Worm (Caenorhabditis elegans) whole organism, young adult: ENCODE results near the gene prx-3.

Source experiments
- B0019.2 ChIP-seq: fragments of 200-800 bp; sonication (Bioruptor generic); conservative IDR thresholded peaks from 2 replicates; pipeline ENCODE4 v1.3.6; 2022; ENCODE audit warnings: missing genetic modification reagents, missing genetic modification characterization, missing compliant biosample characterization
- B0035.1 ChIP-seq: sonication (generic microtip); optimal IDR thresholded peaks from 2 replicates; lab custom pipeline; 2016; ENCODE audit warnings: missing genetic modification characterization, mild to moderate bottlenecking, missing compliant biosample characterization, missing genotype, missing genetic modification reagents
- C06A6.2 ChIP-seq: fragments of 200-800 bp; sonication (Bioruptor generic); conservative IDR thresholded peaks from 2 replicates; pipeline ENCODE4 v1.3.6; 2022; ENCODE audit warnings: missing genetic modification characterization, missing compliant biosample characterization
- C17E4.6 ChIP-seq: fragments of 200-800 bp; sonication (Bioruptor generic); IDR thresholded peaks from 2 replicates; pipeline ENCODE4 v1.3.6; 2022; ENCODE audit warnings: missing genetic modification reagents, missing genetic modification characterization, missing compliant biosample characterization
- F10E7.11 ChIP-seq: sonication (generic microtip); optimal IDR thresholded peaks from 2 replicates; lab custom pipeline; 2017; ENCODE audit warnings: mild to moderate bottlenecking, missing genetic modification characterization, moderate library complexity, missing compliant biosample characterization
- F22D6.2 ChIP-seq: sonication (generic microtip); optimal IDR thresholded peaks from 2 replicates; lab custom pipeline; 2016; ENCODE audit warnings: mild to moderate bottlenecking, missing genetic modification characterization, missing compliant biosample characterization
- F23B12.7 ChIP-seq: sonication (generic microtip); optimal IDR thresholded peaks from 2 replicates; lab custom pipeline; 2017; ENCODE audit warnings: missing genetic modification characterization, mild to moderate bottlenecking, missing compliant biosample characterization, antibody characterized with exemption, moderate library complexity; ENCODE audit not compliant: insufficient read depth
- F39B2.1 ChIP-seq: fragments of 200-800 bp; sonication (Bioruptor generic); IDR thresholded peaks from 2 replicates; pipeline ENCODE4 v1.3.6; 2022; ENCODE audit warnings: missing genetic modification reagents, missing genetic modification characterization, missing compliant biosample characterization
- F52B5.7 ChIP-seq: sonication (generic microtip); optimal IDR thresholded peaks from 2 replicates; lab custom pipeline; 2016; ENCODE audit warnings: mild to moderate bottlenecking, missing genetic modification characterization, missing compliant biosample characterization
- K12H6.12 ChIP-seq: fragments of 200-800 bp; sonication (Bioruptor generic); optimal IDR thresholded peaks from 2 replicates; lab custom pipeline; 2018; ENCODE audit warnings: mild to moderate bottlenecking, missing genetic modification characterization, missing compliant biosample characterization
- T07F8.4 ChIP-seq: sonication (generic microtip); optimal IDR thresholded peaks from 2 replicates; lab custom pipeline; 2016; ENCODE audit warnings: mild to moderate bottlenecking, missing genetic modification characterization, moderate library complexity, missing compliant biosample characterization
- T26A5.8 ChIP-seq: sonication (generic microtip); optimal IDR thresholded peaks from 2 replicates; lab custom pipeline; 2016; ENCODE audit warnings: missing genetic modification characterization, missing compliant biosample characterization
- Y53G8AR.9 ChIP-seq: fragments of 200-800 bp; sonication (Bioruptor generic); conservative IDR thresholded peaks from 2 replicates; pipeline ENCODE4 v1.3.6; 2022; ENCODE audit warnings: missing genetic modification reagents, missing genetic modification characterization, missing compliant biosample characterization
- Y56A3A.18 ChIP-seq: fragments of 200-800 bp; sonication (Bioruptor generic); IDR thresholded peaks from 2 replicates; pipeline ENCODE4 v1.3.6; 2022; ENCODE audit warnings: missing genetic modification reagents, missing genetic modification characterization, missing compliant biosample characterization
- ZK185.1 ChIP-seq: sonication (generic microtip); optimal IDR thresholded peaks from 2 replicates; lab custom pipeline; 2016; ENCODE audit warnings: mild to moderate bottlenecking, missing genetic modification characterization, missing compliant biosample characterization; ENCODE audit not compliant: poor library complexity, severe bottlenecking
- akir-1 ChIP-seq: fragments of 200-800 bp; sonication (Bioruptor generic); optimal IDR thresholded peaks from 2 replicates; lab custom pipeline; 2018; ENCODE audit warnings: mild to moderate bottlenecking, missing genetic modification characterization, moderate library complexity, missing compliant biosample characterization
- ama-1 ChIP-seq, 3 experiments: fragments of 150-350 bp in 1 of 3; sonication (generic microtip) in 2 of 3; optimal IDR thresholded peaks; 2 replicates each; lab custom pipeline; 2014 to 2018; ENCODE audit warnings: missing biosample characterization in 2 of 3, missing genetic modification characterization in 2 of 3, missing genetic modification reagents in 2 of 3
- bed-2 ChIP-seq: fragments of 200-800 bp; sonication (Bioruptor generic); IDR thresholded peaks from 2 replicates; pipeline ENCODE4 v1.3.6; 2022; ENCODE audit warnings: missing genetic modification reagents, missing genetic modification characterization, missing compliant biosample characterization
- ceh-58 ChIP-seq: fragments of 200-800 bp; sonication (Bioruptor generic); IDR thresholded peaks from 2 replicates; pipeline ENCODE4 v1.3.6; 2022; ENCODE audit warnings: missing genetic modification characterization, missing compliant biosample characterization
- ceh-91 ChIP-seq: fragments of 200-800 bp; sonication (Bioruptor generic); IDR thresholded peaks from 2 replicates; pipeline ENCODE4 v1.3.6; 2022; ENCODE audit warnings: missing genetic modification reagents, missing genetic modification characterization, missing compliant biosample characterization
- dox-1 ChIP-seq: fragments of 200-800 bp; sonication (Bioruptor generic); IDR thresholded peaks from 2 replicates; pipeline ENCODE4 v1.3.6; 2022; ENCODE audit warnings: missing genetic modification reagents, missing genetic modification characterization, missing compliant biosample characterization
- dpl-1 ChIP-seq: fragments of 150-350 bp; optimal IDR thresholded peaks from 2 replicates; lab custom pipeline; 2014; ENCODE audit warnings: missing biosample characterization, missing genetic modification reagents, missing genetic modification characterization
- egl-44 ChIP-seq: fragments of 200-800 bp; sonication (Bioruptor generic); IDR thresholded peaks from 2 replicates; pipeline ENCODE4 v1.3.6; 2022; ENCODE audit warnings: missing genetic modification reagents, missing genetic modification characterization, missing compliant biosample characterization
- fkh-3 ChIP-seq: sonication (generic microtip); optimal IDR thresholded peaks from 2 replicates; lab custom pipeline; 2016; ENCODE audit warnings: mild to moderate bottlenecking, missing genetic modification characterization, missing compliant biosample characterization
- gei-17 ChIP-seq: fragments of 200-800 bp; sonication (Bioruptor generic); optimal IDR thresholded peaks from 2 replicates; lab custom pipeline; 2018; ENCODE audit warnings: mild to moderate bottlenecking, missing genetic modification characterization, missing compliant biosample characterization
- let-526 ChIP-seq: fragments of 200-800 bp; sonication (Bioruptor generic); IDR thresholded peaks from 2 replicates; pipeline ENCODE4 v1.3.6; 2022; ENCODE audit warnings: missing genetic modification reagents, missing genetic modification characterization, missing compliant biosample characterization
- madf-8 ChIP-seq: fragments of 200-800 bp; sonication (Bioruptor generic); conservative IDR thresholded peaks from 2 replicates; pipeline ENCODE4 v1.3.6; 2022; ENCODE audit warnings: missing genetic modification reagents, missing genetic modification characterization, missing compliant biosample characterization
- mel-28 ChIP-seq: sonication (generic microtip); optimal IDR thresholded peaks from 2 replicates; lab custom pipeline; 2016; ENCODE audit warnings: borderline replicate concordance, mild to moderate bottlenecking, missing genetic modification characterization, missing compliant biosample characterization
- mes-4 ChIP-seq: sonication (generic microtip); optimal IDR thresholded peaks from 2 replicates; lab custom pipeline; 2016; ENCODE audit warnings: missing genotype, missing genetic modification characterization, missing compliant biosample characterization
- nfya-1 ChIP-seq: sonication (generic microtip); optimal IDR thresholded peaks from 2 replicates; lab custom pipeline; 2017; ENCODE audit warnings: antibody characterized with exemption, missing compliant biosample characterization, missing genetic modification characterization, borderline replicate concordance; ENCODE audit not compliant: insufficient read depth
- nhr-120 ChIP-seq: fragments of 200-800 bp; sonication (Bioruptor generic); IDR thresholded peaks from 2 replicates; pipeline ENCODE4 v1.3.6; 2022; ENCODE audit warnings: missing genetic modification characterization, missing compliant biosample characterization
- pha-4 ChIP-seq: fragments of 150-350 bp; sonication (generic microtip); optimal IDR thresholded peaks from 2 replicates; lab custom pipeline; 2014; ENCODE audit warnings: missing biosample characterization, missing genetic modification reagents, missing genetic modification characterization
- rcor-1 ChIP-seq: fragments of 200-800 bp; sonication (Bioruptor generic); IDR thresholded peaks from 2 replicates; pipeline ENCODE4 v1.3.6; 2022; ENCODE audit warnings: missing genetic modification reagents, missing genetic modification characterization, missing compliant biosample characterization
- rec-8 ChIP-seq, 2 experiments: sonication (generic microtip); optimal IDR thresholded peaks; 2 replicates each; lab custom pipeline; 2016; ENCODE audit warnings: mild to moderate bottlenecking in 2 of 2, missing genetic modification characterization in 2 of 2, missing genetic modification reagents in 2 of 2, missing genotype in 2 of 2, missing biosample characterization in 1 of 2, missing compliant biosample characterization in 1 of 2, moderate library complexity in 1 of 2
- repo-1 ChIP-seq: sonication (generic microtip); optimal IDR thresholded peaks from 2 replicates; lab custom pipeline; 2017; ENCODE audit warnings: mild to moderate bottlenecking, missing genetic modification characterization, missing compliant biosample characterization
- sdz-38 ChIP-seq: sonication (generic microtip); optimal IDR thresholded peaks from 2 replicates; lab custom pipeline; 2016; ENCODE audit warnings: missing genotype, missing genetic modification characterization, missing compliant biosample characterization
- snpc-1.1 ChIP-seq: sonication (generic microtip); optimal IDR thresholded peaks from 2 replicates; lab custom pipeline; 2017; ENCODE audit warnings: missing genetic modification characterization, mild to moderate bottlenecking, missing compliant biosample characterization, antibody characterized with exemption, moderate library complexity, missing genotype, missing genetic modification reagents; ENCODE audit not compliant: insufficient read depth
- snpc-1.3 ChIP-seq: sonication (generic microtip); optimal IDR thresholded peaks from 2 replicates; lab custom pipeline; 2017; ENCODE audit warnings: missing genetic modification characterization, mild to moderate bottlenecking, missing compliant biosample characterization, antibody characterized with exemption, moderate library complexity, missing genotype, missing genetic modification reagents; ENCODE audit not compliant: insufficient read depth
- snpc-4 ChIP-seq, 5 experiments: fragments of 150-350 bp in 1 of 5; sonication (generic microtip) in 4 of 5; optimal IDR thresholded peaks; 2 replicates each; lab custom pipeline; 2014 to 2018; ENCODE audit warnings: missing genetic modification characterization in 5 of 5, missing biosample characterization in 3 of 5, antibody characterized with exemption in 2 of 5, mild to moderate bottlenecking in 2 of 5, missing compliant biosample characterization in 2 of 5, missing genotype in 2 of 5, moderate library complexity in 2 of 5, missing genetic modification reagents in 1 of 5
- sptf-2 ChIP-seq: fragments of 200-800 bp; sonication (Bioruptor generic); optimal IDR thresholded peaks from 2 replicates; lab custom pipeline; 2018; ENCODE audit warnings: mild to moderate bottlenecking, missing genetic modification characterization, missing compliant biosample characterization
- tbp1 ChIP-seq: fragments of 200-800 bp; sonication (Bioruptor generic); optimal IDR thresholded peaks from 2 replicates; lab custom pipeline; 2018; ENCODE audit warnings: mild to moderate bottlenecking, missing genetic modification characterization, missing compliant biosample characterization
- zfh-2 ChIP-seq: fragments of 200-800 bp; sonication (Bioruptor generic); conservative IDR thresholded peaks from 2 replicates; pipeline ENCODE4 v1.3.6; 2022; ENCODE audit warnings: missing genetic modification reagents, missing genetic modification characterization, missing compliant biosample characterization
- ztf-18 ChIP-seq: sonication (generic microtip); optimal IDR thresholded peaks from 2 replicates; lab custom pipeline; 2016; ENCODE audit warnings: missing genotype, mild to moderate bottlenecking, missing genetic modification characterization, missing compliant biosample characterization
- ztf-26 ChIP-seq: sonication (generic microtip); optimal IDR thresholded peaks from 2 replicates; lab custom pipeline; 2017; ENCODE audit warnings: missing genetic modification characterization, missing compliant biosample characterization
- ztf-6 ChIP-seq: fragments of 200-800 bp; sonication (Bioruptor generic); IDR thresholded peaks from 2 replicates; pipeline ENCODE4 v1.3.6; 2022; ENCODE audit warnings: missing genetic modification reagents, missing genetic modification characterization, missing compliant biosample characterization

Gene prx-3

ce11 chrX:6092533-6092932, 20.2 kb downstream of the prx-3 start:
- TF ChIP-seq ama-1 (optimal IDR thresholded peaks at IDR 0.05; lab: Kevin White, UChicago): peak; percentile 36
- TF ChIP-seq ama-1 (GFP tag; optimal IDR thresholded peaks at IDR 0.05; lab: Kevin White, UChicago): no peak
- TF ChIP-seq snpc-1.3 (tag; lab: Kevin White, UChicago): no peak

ce11 chrX:6091967-6092366, 20.8 kb downstream of the prx-3 start, which contains the start of gene hsp-3:
Gene hsp-3, minus strand, starts transcription at chrX:6092124.
- TF ChIP-seq K12H6.12 (tag; lab: Kevin White, UChicago) (peak; percentile 98), mel-28 (tag; lab: Kevin White, UChicago) (peak; percentile 5), C17E4.6 (GFP tag; lab: Robert Waterston, UW) (peak; percentile 70; the same call in 1 of the 2 replicates), F39B2.1 (0 out of 2 replicates have a peak, but pooled peaks have one; percentile 42), nhr-120 (GFP tag; lab: Robert Waterston, UW) (no peak), B0035.1 (tag; lab: Kevin White, UChicago) (peak; percentile 78), ceh-58 (GFP tag; lab: Robert Waterston, UW) (no peak), fkh-3 (tag; lab: Kevin White, UChicago) (peak; percentile 31), repo-1 (peak; percentile 88), ZK185.1 (tag; lab: Kevin White, UChicago) (peak; percentile 49), Y56A3A.18 (peak; percentile 80), nfya-1 (tag; lab: Kevin White, UChicago) (no peak), ztf-6 (peak; percentile 85), tbp1 (GFP tag; lab: Kevin White, UChicago) (peak; percentile 73), ztf-26 (tag; lab: Kevin White, UChicago) (peak; percentile 95), rcor-1 (GFP tag; lab: Robert Waterston, UW) (peak; percentile 86), F23B12.7 (tag; lab: Kevin White, UChicago) (no peak), sdz-38 (tag; lab: Kevin White, UChicago) (no peak), T07F8.4 (tag; lab: Kevin White, UChicago) (peak; percentile 36), sptf-2 (peak; percentile 51), F10E7.11 (no peak), F22D6.2 (peak; percentile 83), zfh-2 (peak; percentile 100), Y53G8AR.9 (peak; percentile 94), F52B5.7 (tag; lab: Kevin White, UChicago) (peak; percentile 76), snpc-4 (GFP tag; optimal IDR thresholded peaks at IDR 0.05; lab: Kevin White, UChicago) (no peak), snpc-4 (tag; optimal IDR thresholded peaks at IDR 0.05; lab: Kevin White, UChicago) (peak in 3 of 4 experiments; percentile 60 to 82 (median 78)), egl-44 (GFP tag; lab: Robert Waterston, UW) (peak; percentile 92), dpl-1 (GFP tag; lab: Kevin White, UChicago) (no peak), C06A6.2 (GFP tag; lab: Robert Waterston, UW) (peak; percentile 88), gei-17 (peak; percentile 85), ztf-18 (tag; lab: Kevin White, UChicago) (peak; percentile 74), ceh-91 (no peak), rec-8 (tag; optimal IDR thresholded peaks at IDR 0.05; lab: Kevin White, UChicago) (peak in 1 of 2 experiments; percentile 10), snpc-1.1 (tag; lab: Kevin White, UChicago) (no peak), mes-4 (tag; lab: Kevin White, UChicago) (no peak), let-526 (GFP tag; lab: Robert Waterston, UW) (peak; percentile 92), B0019.2 (GFP tag; lab: Robert Waterston, UW) (no peak), T26A5.8 (tag; lab: Kevin White, UChicago) (no peak), madf-8 (GFP tag; lab: Robert Waterston, UW) (no peak), pha-4 (tag; lab: Kevin White, UChicago) (peak; percentile 78), akir-1 (peak; percentile 73), bed-2 (peak; percentile 72; the same call in 1 of the 2 replicates), dox-1 (GFP tag; lab: Robert Waterston, UW) (peak; percentile 98)
